Worm (Caenorhabditis elegans) whole organism, L1 larva: ENCODE data around the gene srj-7.

Experiments
- C16A3.4 ChIP-seq: fragments of 150-350 bp; optimal IDR thresholded peaks from 2 replicates; lab custom pipeline; 2014; ENCODE audit warnings: missing biosample characterization, missing genetic modification characterization
- F16B12.6 ChIP-seq: fragments of 150-350 bp; optimal IDR thresholded peaks from 2 replicates; lab custom pipeline; 2014; ENCODE audit warnings: missing biosample characterization, missing genetic modification characterization
- aly-2 ChIP-seq: fragments of 150-350 bp; optimal IDR thresholded peaks from 2 replicates; lab custom pipeline; 2014; ENCODE audit warnings: missing biosample characterization, missing genetic modification characterization
- ceh-88 ChIP-seq: fragments of 200-800 bp; sonication (Bioruptor generic); IDR thresholded peaks from 2 replicates; pipeline ENCODE4 v1.3.6; 2022; ENCODE audit warnings: missing genetic modification characterization, missing compliant biosample characterization
- ces-1 ChIP-seq: fragments of 150-350 bp; optimal IDR thresholded peaks from 2 replicates; lab custom pipeline; 2014; ENCODE audit warnings: missing biosample characterization, missing genetic modification reagents, missing genetic modification characterization
- efl-1 ChIP-seq, 4 experiments: fragments of 150-350 bp; optimal IDR thresholded peaks in 3 of 4; peaks in 1 of 4; 1 replicate in 1 of 4; 2 replicates in 3 of 4; lab custom pipeline; 2014; ENCODE audit warnings: missing biosample characterization in 2 of 4, missing genetic modification characterization in 2 of 4, missing genetic modification reagents in 2 of 4
- egl-27 ChIP-seq, 2 experiments: fragments of 150-350 bp in 1 of 2; sonication (generic microtip); optimal IDR thresholded peaks; 3 replicates each; lab custom pipeline; 2017 to 2018; ENCODE audit warnings: missing biosample characterization in 2 of 2, missing genetic modification characterization in 2 of 2, missing genetic modification reagents in 2 of 2
- fkh-8 ChIP-seq: sonication (generic microtip); optimal IDR thresholded peaks from 2 replicates; lab custom pipeline; 2016; ENCODE audit warnings: mild to moderate bottlenecking, missing genetic modification characterization, missing compliant biosample characterization
- fos-1 ChIP-seq: fragments of 150-350 bp; optimal IDR thresholded peaks from 2 replicates; lab custom pipeline; 2014; ENCODE audit warnings: missing biosample characterization, missing genetic modification characterization
- hpl-2 ChIP-seq: fragments of 150-350 bp; optimal IDR thresholded peaks from 2 replicates; lab custom pipeline; 2014; ENCODE audit warnings: missing biosample characterization, missing genetic modification reagents, missing genetic modification characterization
- lin-13 ChIP-seq: fragments of 150-350 bp; optimal IDR thresholded peaks from 2 replicates; lab custom pipeline; 2014; ENCODE audit warnings: missing biosample characterization, missing genetic modification reagents, missing genetic modification characterization
- lin-14 ChIP-seq: fragments of 200-800 bp; sonication (Bioruptor generic); optimal IDR thresholded peaks from 2 replicates; lab custom pipeline; 2018; ENCODE audit warnings: mild to moderate bottlenecking, missing genetic modification characterization, moderate library complexity, missing compliant biosample characterization
- lin-15B ChIP-seq: fragments of 150-350 bp; sonication (generic microtip); optimal IDR thresholded peaks from 3 replicates; lab custom pipeline; 2014; ENCODE audit warnings: missing biosample characterization, missing genetic modification characterization
- lin-39 ChIP-seq: fragments of 150-350 bp; optimal IDR thresholded peaks from 2 replicates; lab custom pipeline; 2014; ENCODE audit warnings: missing biosample characterization, missing genetic modification reagents, missing genetic modification characterization
- lir-3 ChIP-seq: sonication (generic microtip); optimal IDR thresholded peaks from 2 replicates; lab custom pipeline; 2016; ENCODE audit warnings: mild to moderate bottlenecking, missing genetic modification characterization, moderate library complexity, missing compliant biosample characterization; ENCODE audit not compliant: poor library complexity
- mab-9 ChIP-seq: fragments of 200-800 bp; sonication (Bioruptor generic); IDR thresholded peaks from 2 replicates; pipeline ENCODE4 v1.3.6; 2022; ENCODE audit warnings: missing genetic modification reagents, missing genetic modification characterization, missing compliant biosample characterization
- mef-2 ChIP-seq: fragments of 150-350 bp; optimal IDR thresholded peaks from 2 replicates; lab custom pipeline; 2014; ENCODE audit warnings: missing biosample characterization, missing genetic modification characterization
- nhr-11 ChIP-seq: fragments of 150-350 bp; optimal IDR thresholded peaks from 2 replicates; lab custom pipeline; 2014; ENCODE audit warnings: missing biosample characterization, missing genetic modification characterization
- nhr-12 ChIP-seq: sonication (generic microtip); optimal IDR thresholded peaks from 2 replicates; lab custom pipeline; 2017; ENCODE audit warnings: missing biosample characterization, missing genetic modification characterization
- nhr-20 ChIP-seq: sonication (generic microtip); optimal IDR thresholded peaks from 2 replicates; lab custom pipeline; 2016; ENCODE audit warnings: mild to moderate bottlenecking, missing genetic modification characterization, missing compliant biosample characterization
- nhr-28 ChIP-seq: fragments of 150-350 bp; optimal IDR thresholded peaks from 2 replicates; lab custom pipeline; 2014; ENCODE audit warnings: missing biosample characterization, missing genetic modification characterization
- nhr-90 ChIP-seq: sonication (generic microtip); optimal IDR thresholded peaks from 2 replicates; lab custom pipeline; 2016; ENCODE audit warnings: mild to moderate bottlenecking, missing genetic modification characterization, missing compliant biosample characterization; ENCODE audit not compliant: poor library complexity
- pag-3 ChIP-seq: sonication (generic microtip); optimal IDR thresholded peaks from 2 replicates; lab custom pipeline; 2017; ENCODE audit warnings: missing genetic modification characterization, mild to moderate bottlenecking, missing compliant biosample characterization, antibody characterized with exemption, borderline replicate concordance; ENCODE audit not compliant: insufficient read depth
- snu-23 ChIP-seq: sonication (generic microtip); optimal IDR thresholded peaks from 2 replicates; lab custom pipeline; 2016; ENCODE audit warnings: missing genetic modification characterization, missing compliant biosample characterization
- sox-4 ChIP-seq: sonication (generic microtip); optimal IDR thresholded peaks from 2 replicates; lab custom pipeline; 2016; ENCODE audit warnings: missing genetic modification characterization, missing compliant biosample characterization
- sptf-1 ChIP-seq: fragments of 150-350 bp; optimal IDR thresholded peaks from 2 replicates; lab custom pipeline; 2014; ENCODE audit warnings: missing biosample characterization, missing genetic modification characterization
- swsn-7 ChIP-seq: sonication (generic microtip); optimal IDR thresholded peaks from 2 replicates; lab custom pipeline; 2016; ENCODE audit warnings: missing genetic modification characterization, missing compliant biosample characterization
- unc-62 ChIP-seq: fragments of 150-350 bp; optimal IDR thresholded peaks from 2 replicates; lab custom pipeline; 2014; ENCODE audit warnings: missing biosample characterization, missing genetic modification reagents, missing genetic modification characterization
- unc-86 ChIP-seq: sonication (generic microtip); optimal IDR thresholded peaks from 2 replicates; lab custom pipeline; 2016; ENCODE audit warnings: missing genetic modification characterization, missing compliant biosample characterization
- xbp-1 ChIP-seq: sonication (generic microtip); optimal IDR thresholded peaks from 2 replicates; lab custom pipeline; 2016; ENCODE audit warnings: missing genetic modification characterization, missing compliant biosample characterization

srj-7 gene

ce11 chrV:3284629-3285028 is 39.8 kb downstream of the srj-7 start, which contains the start of gene F35F10.5:
Gene F35F10.5, plus strand, starts transcription at chrV:3284929.
- TF ChIP-seq unc-62 = no peak
- no peak for TF ChIP-seq nhr-28 (tag; lab: Kevin White, UChicago)

- no peak for TF ChIP-seq swsn-7 (tag; lab: Kevin White, UChicago)
- TF ChIP-seq, all 84 proteins: peak for 0
Observed at ce11 chrV:3287330-3287729, 42.5 kb downstream of the srj-7 start, which contains the start of gene F35F10.7. Gene F35F10.7, minus strand, starts transcription at chrV:3287430.

DNA sequence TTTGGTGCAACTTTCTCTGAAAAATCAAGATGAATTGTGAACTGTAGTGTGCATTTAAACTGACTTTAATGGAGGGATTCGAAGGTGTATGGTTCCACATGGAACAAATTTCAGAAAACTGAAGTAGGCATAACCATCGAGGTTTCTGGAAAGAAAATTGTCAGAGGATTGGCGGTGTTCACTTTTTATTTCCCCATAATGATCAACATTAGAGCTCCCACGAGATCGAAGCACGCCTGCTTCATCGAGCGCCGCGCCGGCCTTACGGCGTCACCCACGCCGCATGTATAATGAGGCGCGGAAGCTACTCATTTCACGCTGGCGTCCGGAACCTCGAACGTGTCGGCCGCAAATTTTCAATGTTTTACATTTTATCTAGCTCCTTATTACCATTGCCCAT is 43.3 kb downstream of the srj-7 start:
- TF ChIP-seq swsn-7 (tag; lab: Kevin White, UChicago) = no peak
- TF ChIP-seq fos-1 (tag; lab: Kevin White, UChicago) = no peak
- TF ChIP-seq nhr-11 (tag; lab: Kevin White, UChicago) = no peak
- TF ChIP-seq snu-23 (GFP tag; lab: Kevin White, UChicago) = no peak
- TF ChIP-seq ceh-88 (GFP tag; lab: Robert Waterston, UW) = no peak
- TF ChIP-seq ces-1 (GFP tag; lab: Kevin White, UChicago) = no peak
- TF ChIP-seq pag-3 = no peak
- TF ChIP-seq hpl-2 (GFP tag; lab: Kevin White, UChicago) = no peak
- TF ChIP-seq egl-27 (tag; optimal IDR thresholded peaks at IDR 0.05; lab: Kevin White, UChicago) = no peak
- TF ChIP-seq lin-15B (tag; lab: Kevin White, UChicago) = no peak
- no peak for TF ChIP-seq aly-2 (tag; lab: Kevin White, UChicago)
- TF ChIP-seq F16B12.6 (tag; lab: Kevin White, UChicago) = no peak
- TF ChIP-seq lir-3 (tag; lab: Kevin White, UChicago) = no peak

- TF ChIP-seq nhr-90 (tag; lab: Kevin White, UChicago) (no peak), F16B12.6 (tag; lab: Kevin White, UChicago) (no peak), efl-1 (optimal IDR thresholded peaks at IDR 0.05; lab: Kevin White, UChicago) (no peak), efl-1 (GFP tag; optimal IDR thresholded peaks at IDR 0.05 in 1 of 2; lab: Kevin White, UChicago) (no peak), nhr-11 (tag; lab: Kevin White, UChicago) (no peak), C16A3.4 (no peak), nhr-12 (no peak), nhr-20 (tag; lab: Kevin White, UChicago) (no peak), unc-86 (no peak), lin-14 (GFP tag; lab: Kevin White, UChicago) (no peak), mab-9 (GFP tag; lab: Robert Waterston, UW) (no peak)
Observed at ce11 chrV:3289267-3289666, 44.5 kb downstream of the srj-7 start, which contains the start of gene F35F10.6. Gene F35F10.6, minus strand, starts transcription at chrV:3289367.

ce11 chrV:3295368-3295767 is 50.6 kb downstream of the srj-7 start:
- TF ChIP-seq lin-13 (GFP tag; lab: Kevin White, UChicago) (no peak), pag-3 (no peak), mef-2 (tag; lab: Kevin White, UChicago) (no peak), lin-39 (tag; lab: Kevin White, UChicago) (no peak), xbp-1 (no peak), egl-27 (tag; optimal IDR thresholded peaks at IDR 0.05; lab: Kevin White, UChicago) (no peak), fkh-8 (no peak), ces-1 (GFP tag; lab: Kevin White, UChicago) (no peak), sox-4 (tag; lab: Kevin White, UChicago) (no peak), sptf-1 (tag; lab: Kevin White, UChicago) (no peak)
- TF ChIP-seq, all 84 proteins: peak for 0
